Fruit fly (Drosophila melanogaster): ENCODE data around the gene CG33493.

CG33493 gene

DNA sequence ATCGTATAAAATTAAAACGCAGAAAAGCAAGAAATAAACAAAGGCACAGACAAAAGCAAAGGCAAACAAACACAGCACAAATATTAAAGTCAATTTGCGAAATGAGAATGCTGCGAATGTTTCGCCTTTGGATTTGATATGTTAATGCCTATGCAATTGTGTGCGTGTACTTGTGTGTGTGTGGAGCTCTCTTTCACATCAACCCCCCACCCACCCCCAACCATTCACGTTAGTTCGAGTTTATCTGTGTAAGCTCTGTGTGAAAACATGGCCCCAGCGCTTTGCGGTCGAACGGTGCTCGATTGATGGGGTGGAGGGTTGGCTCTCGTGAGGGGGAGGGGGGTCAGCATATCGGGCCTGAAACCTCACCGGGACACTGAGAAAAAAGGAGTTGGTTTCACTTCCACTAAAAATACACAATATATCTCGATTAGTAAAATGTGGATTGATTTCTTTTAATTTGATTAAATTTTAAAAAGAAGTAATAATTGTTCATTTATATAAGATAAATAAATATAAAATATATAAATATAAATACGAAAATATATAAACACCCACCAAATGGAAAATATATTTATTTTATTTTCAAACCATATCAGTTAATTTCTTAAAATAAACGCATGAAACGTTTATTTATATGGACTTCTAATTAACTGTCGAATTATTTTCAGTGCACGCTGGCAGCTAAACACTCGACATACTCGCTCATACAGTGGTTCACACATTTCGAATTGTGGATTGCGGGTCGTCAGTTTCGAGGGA is 45.6 kb upstream of the CG33493 start (continued):
- peak; percentile 9 to 41 for TF ChIP-seq Trl (optimal IDR thresholded peaks at IDR 0.05)
- no peak for TF ChIP-seq Trl (GFP tag; optimal IDR thresholded peaks at IDR 0.05)
- peak; percentile 70 for TF ChIP-seq ci (GFP tag; IDR thresholded peaks at IDR 0.05)
- TF ChIP-seq HLHmδ (GFP tag; optimal IDR thresholded peaks at IDR 0.05) = peak; percentile 29
- peak; percentile 22 to 89 for TF ChIP-seq Hr51 (GFP tag; optimal IDR thresholded peaks at IDR 0.05)
- TF ChIP-seq CG4282 (GFP tag; optimal IDR thresholded peaks at IDR 0.05) = peak; percentile 9
- TF ChIP-seq bcd (GFP tag; optimal IDR thresholded peaks at IDR 0.05) = peak; percentile 86
- peak; percentile 79 for TF ChIP-seq CG7357 (GFP tag; IDR thresholded peaks at IDR 0.05)
- TF ChIP-seq CG8359 (GFP tag; optimal IDR thresholded peaks at IDR 0.05; ENCODE audit: borderline replicate concordance) = peak; percentile 29
- peak; percentile 86 for TF ChIP-seq CG15269 (tag; optimal IDR thresholded peaks at IDR 0.05)
- no peak for TF ChIP-seq fu2 (GFP tag; optimal IDR thresholded peaks at IDR 0.05)
- peak; percentile 64 for TF ChIP-seq tin (GFP tag; optimal IDR thresholded peaks at IDR 0.05)
- peak; percentile 18; the same call in 1 of the 2 replicates for TF ChIP-seq cas (GFP tag; IDR thresholded peaks at IDR 0.05)
- no peak for TF ChIP-seq hbn (GFP tag; IDR thresholded peaks at IDR 0.05; ENCODE audit: partially characterized antibody)
- TF ChIP-seq CG12071 (GFP tag; optimal IDR thresholded peaks at IDR 0.05) = peak; percentile 51
- TF ChIP-seq vfl (GFP tag; optimal IDR thresholded peaks at IDR 0.05) = no peak
- no peak for TF ChIP-seq sna (GFP tag; IDR thresholded peaks at IDR 0.05; ENCODE audit: partially characterized antibody)
- TF ChIP-seq inv (GFP tag; IDR thresholded peaks at IDR 0.05; ENCODE audit: partially characterized antibody) = no peak
- peak; percentile 81 for TF ChIP-seq caup (GFP tag; optimal IDR thresholded peaks at IDR 0.05; ENCODE audit: severe bottlenecking)
- peak; percentile 24 for TF ChIP-seq CG7271 (tag; optimal IDR thresholded peaks at IDR 0.05)
- TF ChIP-seq CG10543 (GFP tag; optimal IDR thresholded peaks at IDR 0.05) = peak; percentile 83
- peak; percentile 71 for TF ChIP-seq CG30403 (GFP tag; optimal IDR thresholded peaks at IDR 0.05)
- no peak for TF ChIP-seq Atf3 (GFP tag; optimal IDR thresholded peaks at IDR 0.05)
- TF ChIP-seq nerfin-2 (GFP tag; IDR thresholded peaks at IDR 0.05; ENCODE audit: partially characterized antibody) = no peak
- peak; percentile 64 for TF ChIP-seq ind (GFP tag; optimal IDR thresholded peaks at IDR 0.05)
- TF ChIP-seq CG11723 (GFP tag; optimal IDR thresholded peaks at IDR 0.05) = peak; percentile 19
- TF ChIP-seq CG10274 (GFP tag; optimal IDR thresholded peaks at IDR 0.05) = peak; percentile 22
- peak; percentile 70; the same call in 2 of the 3 replicates for TF ChIP-seq gce (GFP tag; IDR thresholded peaks at IDR 0.05)
- 0 out of 2 replicates have a peak, but pooled peaks have one; percentile 52 for TF ChIP-seq CG16779 (GFP tag; IDR thresholded peaks at IDR 0.05)
- TF ChIP-seq HLH54F (GFP tag; optimal IDR thresholded peaks at IDR 0.05) = no peak
- no peak for TF ChIP-seq pros (GFP tag; optimal IDR thresholded peaks at IDR 0.05)
- TF ChIP-seq CG11398 (GFP tag; optimal IDR thresholded peaks at IDR 0.05) = no peak
- peak; percentile 1 for TF ChIP-seq CG2116 (GFP tag; optimal IDR thresholded peaks at IDR 0.05)
- peak; percentile 7 for TF ChIP-seq CG10431 (GFP tag; optimal IDR thresholded peaks at IDR 0.05)
- no peak for TF ChIP-seq crc (GFP tag; optimal IDR thresholded peaks at IDR 0.05)
- peak; percentile 58 for TF ChIP-seq CG10366 (GFP tag; IDR thresholded peaks at IDR 0.05)
- TF ChIP-seq CG15514 (GFP tag; optimal IDR thresholded peaks at IDR 0.05) = peak; percentile 46
- TF ChIP-seq CG4854 (GFP tag; optimal IDR thresholded peaks at IDR 0.05) = no peak
- peak; percentile 79 for TF ChIP-seq al (GFP tag; IDR thresholded peaks at IDR 0.05)
- no peak for TF ChIP-seq MESR4 (GFP tag; optimal IDR thresholded peaks at IDR 0.05)
- TF ChIP-seq dmrt11E (tag; optimal IDR thresholded peaks at IDR 0.05) = peak; percentile 72
- no peak for TF ChIP-seq CG7928 (GFP tag; optimal IDR thresholded peaks at IDR 0.05)
- peak; percentile 40; the same call in 2 of the 3 replicates for TF ChIP-seq ken (GFP tag; IDR thresholded peaks at IDR 0.05)
- peak; percentile 94 for TF ChIP-seq CG7839 (tag; optimal IDR thresholded peaks at IDR 0.05)
- TF ChIP-seq Elba2 (GFP tag; optimal IDR thresholded peaks at IDR 0.05) = no peak
- peak; percentile 2 for TF ChIP-seq Camta (GFP tag; optimal IDR thresholded peaks at IDR 0.05)
- no peak for TF ChIP-seq disco-r (GFP tag; optimal IDR thresholded peaks at IDR 0.05)
- TF ChIP-seq CG11093 (GFP tag; IDR thresholded peaks at IDR 0.05) = peak; percentile 64; the same call in 2 of the 3 replicates
- no peak for TF ChIP-seq C15 (GFP tag; IDR thresholded peaks at IDR 0.05)

Data from whole organism, embryonic.